Worm (Caenorhabditis elegans): ENCODE measurements around the gene txt-5.

DNA sequence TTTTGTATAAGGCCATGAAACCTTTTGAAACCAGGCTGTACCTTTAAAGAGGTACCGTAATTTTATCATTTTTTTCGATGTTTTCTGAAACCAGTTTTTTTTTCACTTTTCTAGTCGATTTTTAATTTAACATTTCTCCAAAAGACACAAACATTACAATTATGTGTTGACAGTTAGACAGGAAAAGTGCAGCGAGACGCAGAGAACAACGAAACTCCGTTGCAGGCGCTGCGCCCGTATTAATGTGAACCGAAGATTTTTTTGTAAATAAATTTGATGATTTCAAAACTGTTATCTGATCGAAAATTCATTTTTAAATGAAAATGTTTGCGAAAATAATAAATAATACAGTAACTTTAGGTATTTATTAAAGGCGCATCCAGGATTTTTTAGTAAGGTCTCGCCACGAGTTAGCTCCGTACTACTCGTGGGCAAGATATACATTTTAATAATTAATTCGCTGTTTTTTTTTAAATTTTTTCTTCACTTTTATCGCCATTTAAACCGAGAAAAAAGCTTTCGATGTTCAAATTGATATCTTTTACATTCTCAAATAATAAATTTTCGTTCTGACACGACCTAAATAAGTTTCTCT is 40.0 kb upstream of the txt-5 start, which contains the start of gene F40A3.3:
- TF ChIP-seq ceh-16 (tag; optimal IDR thresholded peaks at IDR 0.05) (no peak), aly-2 (tag; optimal IDR thresholded peaks at IDR 0.05) (no peak), nhr-10 (tag; optimal IDR thresholded peaks at IDR 0.05) (no peak)

Data from whole organism, L2 larva.